Worm (Caenorhabditis elegans) whole organism, midembryonic: ENCODE results near the gene best-6.

ENCODE experiments used
- cog-1 ChIP-seq: sonication (generic microtip); optimal IDR thresholded peaks from 2 replicates; lab custom pipeline; 2016; ENCODE audit warnings: missing genetic modification characterization, missing compliant biosample characterization
- klf-2 ChIP-seq: fragments of 200-800 bp; sonication (Bioruptor generic); conservative IDR thresholded peaks from 2 replicates; pipeline ENCODE4 v1.3.6; 2022; ENCODE audit warnings: missing genetic modification reagents, missing genetic modification characterization, missing compliant biosample characterization
- ref-1 ChIP-seq: fragments of 200-800 bp; sonication (Bioruptor generic); conservative IDR thresholded peaks from 2 replicates; pipeline ENCODE4 v1.3.6; 2022; ENCODE audit warnings: missing genetic modification reagents, missing genetic modification characterization, missing compliant biosample characterization
- ztf-23 ChIP-seq: fragments of 200-800 bp; sonication (Bioruptor generic); IDR thresholded peaks from 2 replicates; pipeline ENCODE4 v1.3.6; 2022; ENCODE audit warnings: missing genetic modification reagents, missing genetic modification characterization, missing compliant biosample characterization
- ztf-29 ChIP-seq: fragments of 200-800 bp; sonication (Bioruptor generic); IDR thresholded peaks from 2 replicates; pipeline ENCODE4 v1.3.6; 2022; ENCODE audit warnings: missing genetic modification reagents, missing genetic modification characterization, missing compliant biosample characterization

DNA sequence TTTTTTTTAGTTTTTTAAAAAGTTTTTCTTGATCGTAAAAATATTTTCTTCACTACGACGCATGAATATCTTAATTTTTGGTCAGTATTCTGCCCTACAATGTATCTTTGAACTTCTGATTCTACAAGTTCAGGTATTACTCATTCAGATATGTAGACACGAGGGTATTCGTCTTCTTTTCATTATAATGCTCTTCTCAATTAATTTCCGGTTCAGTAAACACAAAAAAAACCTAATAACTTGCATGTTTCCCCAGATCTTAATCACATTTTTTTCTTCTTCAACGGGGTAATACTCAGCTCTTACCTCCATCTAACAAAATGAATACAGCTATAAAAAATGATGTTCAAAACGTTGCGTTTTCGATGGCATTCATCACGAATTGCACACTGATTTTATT, 36.8 kb downstream of the best-6 start, which contains the start of gene str-162:
- no peak for TF ChIP-seq ztf-29 (GFP tag; lab: Robert Waterston, UW)
- no peak for TF ChIP-seq ref-1 (GFP tag; lab: Robert Waterston, UW)
- TF ChIP-seq cog-1 (tag; lab: Kevin White, UChicago), result no peak
- no peak for TF ChIP-seq ztf-23 (GFP tag; lab: Robert Waterston, UW)
- TF ChIP-seq klf-2 (GFP tag; lab: Robert Waterston, UW), result no peak
